Fruit fly (Drosophila melanogaster): Measurements from ENCODE around the gene CG14770.

The CG14770 gene

DNA sequence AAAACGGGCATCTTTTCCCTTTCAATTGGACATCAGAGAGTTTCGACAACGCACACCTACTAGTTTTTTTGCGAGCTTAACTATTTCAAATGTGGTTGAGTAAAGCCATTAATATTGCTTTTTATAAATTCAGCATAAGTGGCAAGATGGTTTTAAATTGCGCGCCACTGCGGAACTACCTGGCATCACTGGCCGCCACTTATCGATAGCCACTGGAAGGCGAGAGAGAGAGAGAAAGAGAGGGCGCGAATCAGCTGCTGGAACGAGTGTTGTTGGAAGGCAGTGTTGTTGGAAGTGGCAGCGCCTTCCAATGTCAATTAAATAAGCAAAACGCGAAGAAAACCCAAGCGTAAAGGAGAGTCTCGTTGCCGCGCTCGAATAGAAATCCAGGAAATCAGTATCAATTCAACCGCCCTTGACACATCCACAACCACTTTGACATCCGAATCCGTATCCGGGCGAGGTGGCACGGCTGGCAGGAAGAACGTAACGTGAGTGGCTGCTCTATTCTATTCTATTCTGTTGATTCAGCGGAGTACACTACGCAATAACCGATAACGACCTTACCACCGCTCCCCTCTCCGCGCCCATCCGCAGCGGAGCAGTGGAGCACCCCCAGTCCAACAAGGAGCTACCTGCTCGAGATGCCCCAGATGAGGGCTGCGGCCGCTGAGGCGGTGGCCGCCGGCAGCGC lies 6.4 kb downstream of the CG14770 start, which contains the start of gene AMPKalpha (continued):
- peak; percentile 24 for TF ChIP-seq abd-A (tag; optimal IDR thresholded peaks at IDR 0.05)
- TF ChIP-seq HLH4C (GFP tag; IDR thresholded peaks at IDR 0.05; ENCODE audit: partially characterized antibody) = 0 out of 3 replicates have a peak, but pooled peaks have one; percentile 24
- TF ChIP-seq stwl (tag; optimal IDR thresholded peaks at IDR 0.05) = peak; percentile 29

DNA sequence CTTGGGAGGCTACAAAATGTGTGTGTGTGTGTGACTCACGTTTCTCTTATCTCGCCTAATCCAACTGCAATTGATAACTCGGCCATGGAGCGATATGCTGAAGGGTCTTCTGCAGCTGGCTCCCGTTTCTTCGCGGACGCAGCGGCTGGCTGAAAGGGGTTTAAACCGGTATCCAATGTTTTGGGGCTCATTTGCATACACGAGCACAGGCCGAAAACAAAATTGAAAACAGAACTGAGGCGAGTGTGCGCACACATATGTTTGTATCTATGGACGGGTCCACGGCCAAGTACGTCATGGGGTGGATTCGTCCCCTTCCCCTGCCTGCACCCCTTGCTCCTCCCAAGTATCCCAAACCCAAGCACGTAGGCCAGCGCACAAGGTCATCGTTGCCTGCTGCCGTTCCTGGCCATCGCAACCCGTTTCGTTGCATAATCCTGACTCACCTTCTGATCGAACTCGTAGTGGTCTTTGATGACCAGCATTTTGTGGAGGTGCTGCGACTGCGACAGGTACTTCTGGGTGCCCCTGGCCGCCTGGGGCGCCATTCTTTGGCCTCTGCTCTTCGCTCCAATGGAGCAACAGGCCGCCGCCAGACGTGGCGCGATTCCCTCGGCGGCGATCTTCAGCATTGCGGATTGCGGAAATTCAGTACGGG lies 10.8 kb downstream of the CG14770 start:
- TF ChIP-seq Atf6 (GFP tag; IDR thresholded peaks at IDR 0.05) (0 out of 2 replicates have a peak, but pooled peaks have one; percentile 11), vvl (GFP tag; IDR thresholded peaks at IDR 0.05) (peak; percentile 70), ftz-f1 (GFP tag; optimal IDR thresholded peaks at IDR 0.05) (peak; percentile 58), D19A (tag; optimal IDR thresholded peaks at IDR 0.05) (no peak), Deaf1 (tag; optimal IDR thresholded peaks at IDR 0.05) (peak; percentile 55), crol (GFP tag; IDR thresholded peaks at IDR 0.05) (peak; percentile 58; the same call in 1 of the 2 replicates), cg (GFP tag; optimal IDR thresholded peaks at IDR 0.05) (peak; percentile 17), Pdp1 (GFP tag; optimal IDR thresholded peaks at IDR 0.05) (peak in 1 of 2 experiments; percentile 70), ewg (GFP tag; optimal IDR thresholded peaks at IDR 0.05) (peak; percentile 35), CG11560 (tag; IDR thresholded peaks at IDR 0.05) (no peak), MESR4 (GFP tag; optimal IDR thresholded peaks at IDR 0.05) (peak; percentile 49)

DNA sequence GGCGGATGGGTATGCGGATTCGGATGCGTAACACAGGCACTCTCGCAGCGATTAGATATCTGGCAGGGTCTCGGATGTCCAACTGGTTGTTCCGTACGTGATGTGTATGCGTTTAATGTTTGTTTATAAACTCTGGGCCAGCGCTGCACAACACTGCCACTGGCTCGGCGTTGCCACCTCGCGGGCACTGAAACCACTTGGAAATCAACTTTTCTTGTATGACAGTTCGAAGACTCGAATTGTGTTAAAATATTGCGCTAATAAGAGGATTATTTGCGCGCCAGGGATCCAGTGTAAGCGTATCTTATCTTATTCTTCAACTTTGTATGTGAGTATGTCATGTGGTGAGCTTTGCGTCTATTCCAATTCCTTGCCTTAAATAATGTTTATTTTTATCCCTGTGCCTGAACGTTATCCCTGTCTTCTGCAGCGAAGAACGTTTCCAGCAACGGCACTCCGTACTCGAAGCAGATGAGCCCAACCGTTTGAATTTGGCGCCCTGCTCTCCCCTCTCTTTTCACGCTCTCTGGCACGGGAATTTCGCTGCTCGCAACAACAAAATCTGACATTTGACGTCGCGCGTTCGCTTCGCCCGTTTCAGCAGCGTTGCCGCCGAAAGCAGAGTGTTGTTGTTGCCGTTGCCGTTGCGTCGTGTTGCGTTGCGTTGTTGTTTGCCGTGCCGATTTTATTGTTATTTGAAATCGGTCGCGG lies 11.5 kb downstream of the CG14770 start, which contains the start of the genes CG3719 and CG32813:
Gene CG3719 (minus strand): TSS at position 131 of the 711 bp plus-strand sequence.
Gene CG32813 (plus strand): TSS at position 565 of the 711 bp plus-strand sequence.
- TF ChIP-seq nmo (GFP tag; optimal IDR thresholded peaks at IDR 0.05) (no peak), CG4424 (GFP tag; optimal IDR thresholded peaks at IDR 0.05) (peak; percentile 19), ken (GFP tag; IDR thresholded peaks at IDR 0.05) (0 out of 3 replicates have a peak, but pooled peaks have one; percentile 60), Xrp1 (GFP tag; IDR thresholded peaks at IDR 0.05) (peak; percentile 31; the same call in 1 of the 2 replicates), z (GFP tag; IDR thresholded peaks at IDR 0.05) (no peak), CG10267 (tag; optimal IDR thresholded peaks at IDR 0.05) (peak; percentile 92), lmd (GFP tag; IDR thresholded peaks at IDR 0.05) (peak; percentile 37; the same call in 1 of the 2 replicates), CG18599 (GFP tag; optimal IDR thresholded peaks at IDR 0.05) (peak; percentile 43), Dbx (GFP tag; IDR thresholded peaks at IDR 0.05) (0 out of 3 replicates have a peak, but pooled peaks have one; percentile 33), CG3847 (GFP tag; IDR thresholded peaks at IDR 0.05) (peak; percentile 53), usp (GFP tag; optimal IDR thresholded peaks at IDR 0.05) (no peak), CG8290 (GFP tag; optimal IDR thresholded peaks at IDR 0.05) (no peak), CG8290 (tag; optimal IDR thresholded peaks at IDR 0.05) (peak in 1 of 2 experiments; percentile 77), slou (GFP tag; optimal IDR thresholded peaks at IDR 0.05) (peak; percentile 1), vvl (GFP tag; IDR thresholded peaks at IDR 0.05) (0 out of 2 replicates have a peak, but pooled peaks have one; percentile 23), CG12659 (GFP tag; optimal IDR thresholded peaks at IDR 0.05) (peak; percentile 57), MESR4 (GFP tag; optimal IDR thresholded peaks at IDR 0.05) (no peak), H15 (GFP tag; IDR thresholded peaks at IDR 0.05) (no peak), Sin3A (optimal IDR thresholded peaks at IDR 0.05) (peak; percentile 71), al (GFP tag; IDR thresholded peaks at IDR 0.05) (0 out of 2 replicates have a peak, but pooled peaks have one; percentile 11), pb (GFP tag; optimal IDR thresholded peaks at IDR 0.05) (no peak), CG30403 (GFP tag; optimal IDR thresholded peaks at IDR 0.05) (peak; percentile 35), Fer3 (tag; optimal IDR thresholded peaks at IDR 0.05) (peak; percentile 0), CG10366 (GFP tag; IDR thresholded peaks at IDR 0.05) (peak; percentile 41), pho (GFP tag; optimal IDR thresholded peaks at IDR 0.05) (peak; percentile 63), NFAT (GFP tag; IDR thresholded peaks at IDR 0.05) (peak; percentile 65), cad (GFP tag; optimal IDR thresholded peaks at IDR 0.05) (no peak), CG2116 (GFP tag; optimal IDR thresholded peaks at IDR 0.05) (peak; percentile 64), Ptx1 (GFP tag; IDR thresholded peaks at IDR 0.05) (0 out of 2 replicates have a peak, but pooled peaks have one; percentile 9), Atf6 (GFP tag; IDR thresholded peaks at IDR 0.05) (0 out of 2 replicates have a peak, but pooled peaks have one; percentile 5), hth (optimal IDR thresholded peaks at IDR 0.05) (no peak), pros (GFP tag; optimal IDR thresholded peaks at IDR 0.05) (no peak), Ssrp (tag; optimal IDR thresholded peaks at IDR 0.05) (no peak)
